Fruit fly (Drosophila melanogaster) whole organism, embryonic: Measurements from ENCODE around the gene Arl8.

ENCODE experiments used
- CG10209 ChIP-seq: fragments of 200-800 bp; sonication (Bioruptor generic); optimal IDR thresholded peaks from 3 replicates; lab custom pipeline; 2017; ENCODE audit warnings: missing biosample characterization, mild to moderate bottlenecking, missing genetic modification characterization, missing genetic modification reagents
- CG10267 ChIP-seq: fragments of 200-800 bp; sonication (Bioruptor generic); optimal IDR thresholded peaks from 2 replicates; lab custom pipeline; 2018; ENCODE audit warnings: missing biosample characterization, mild to moderate bottlenecking, missing genetic modification characterization, moderate library complexity
- CG11456 ChIP-seq: fragments of 200-800 bp; sonication (Bioruptor generic); IDR thresholded peaks from 3 replicates; pipeline ENCODE4 v1.3.6; 2022; ENCODE audit warnings: missing biosample characterization, missing genetic modification characterization
- CG11696 ChIP-seq: fragments of 200-800 bp; sonication (Bioruptor generic); IDR thresholded peaks from 2 replicates; pipeline ENCODE4 v1.3.6; 2022; ENCODE audit warnings: missing biosample characterization, missing genetic modification characterization
- CG12391 ChIP-seq: fragments of 200-800 bp; sonication (Bioruptor generic); optimal IDR thresholded peaks from 3 replicates; lab custom pipeline; 2018; ENCODE audit warnings: missing biosample characterization, mild to moderate bottlenecking, missing genetic modification characterization, moderate library complexity
- CG13296 ChIP-seq: fragments of 200-800 bp; sonication (Bioruptor generic); optimal IDR thresholded peaks from 3 replicates; lab custom pipeline; 2018; ENCODE audit warnings: missing biosample characterization, mild to moderate bottlenecking, missing genetic modification characterization
- CG13894 ChIP-seq: fragments of 200-800 bp; sonication (Bioruptor generic); optimal IDR thresholded peaks from 3 replicates; lab custom pipeline; 2018; ENCODE audit warnings: missing biosample characterization, mild to moderate bottlenecking, missing genetic modification characterization, moderate library complexity
- CG14441 ChIP-seq: fragments of 200-800 bp; sonication (Bioruptor generic); IDR thresholded peaks from 2 replicates; pipeline ENCODE4 v1.3.6; 2022; ENCODE audit warnings: missing biosample characterization, missing genetic modification characterization
- CG1603 ChIP-seq: fragments of 200-800 bp; sonication (Bioruptor generic); optimal IDR thresholded peaks from 2 replicates; lab custom pipeline; 2019; ENCODE audit warnings: missing biosample characterization, mild to moderate bottlenecking, missing genetic modification characterization, moderate library complexity
- CG1832 ChIP-seq: fragments of 200-800 bp; sonication (Bioruptor generic); optimal IDR thresholded peaks from 2 replicates; lab custom pipeline; 2017; ENCODE audit warnings: missing biosample characterization, mild to moderate bottlenecking, missing genetic modification characterization, inconsistent platforms
- CG18619 ChIP-seq: fragments of 200-800 bp; sonication (Bioruptor generic); optimal IDR thresholded peaks from 3 replicates; lab custom pipeline; 2017; ENCODE audit warnings: missing biosample characterization, mild to moderate bottlenecking, missing genetic modification characterization
- CG3281 ChIP-seq: fragments of 200-800 bp; sonication (Bioruptor generic); optimal IDR thresholded peaks from 3 replicates; lab custom pipeline; 2017; ENCODE audit warnings: missing biosample characterization, mild to moderate bottlenecking, missing genetic modification characterization
- CG34422 ChIP-seq: fragments of 200-800 bp; sonication (Bioruptor generic); IDR thresholded peaks from 3 replicates; pipeline ENCODE4 v1.3.6; 2022; ENCODE audit warnings: missing biosample characterization, missing genetic modification characterization
- CG8290 ChIP-seq, 3 experiments: fragments of 200-800 bp; sonication (Bioruptor generic); optimal IDR thresholded peaks; 2 replicates each; lab custom pipeline; 2016 to 2019; ENCODE audit warnings: missing biosample characterization in 3 of 3, missing genetic modification characterization in 3 of 3, mild to moderate bottlenecking in 2 of 3, moderate library complexity in 1 of 3
- CG8359 ChIP-seq: fragments of 200-800 bp; sonication (Bioruptor generic); optimal IDR thresholded peaks from 2 replicates; lab custom pipeline; 2017; ENCODE audit warnings: missing biosample characterization, mild to moderate bottlenecking, missing genetic modification characterization, borderline replicate concordance
- CG8944 ChIP-seq: fragments of 200-800 bp; sonication (Bioruptor generic); optimal IDR thresholded peaks from 3 replicates; lab custom pipeline; 2016; ENCODE audit warnings: missing biosample characterization, missing genetic modification characterization
- CG9817 ChIP-seq: fragments of 200-800 bp; sonication (Bioruptor generic); optimal IDR thresholded peaks from 2 replicates; lab custom pipeline; 2018; ENCODE audit warnings: missing biosample characterization, mild to moderate bottlenecking, missing genetic modification characterization, moderate library complexity
- D ChIP-seq, 2 experiments: fragments of 200-800 bp in 1 of 2; fragments of >200 bp in 1 of 2; sonication (Bioruptor generic) in 1 of 2; optimal IDR thresholded peaks; 2 replicates in 1 of 2; 3 replicates in 1 of 2; lab custom pipeline; 2017; ENCODE audit warnings: mild to moderate bottlenecking in 1 of 2, missing biosample characterization in 1 of 2, missing genetic modification characterization in 1 of 2, missing genetic modification reagents in 1 of 2
- Dfd ChIP-seq, 2 experiments: fragments of >200 bp; optimal IDR thresholded peaks; 2 replicates each; lab custom pipeline; 2017; ENCODE audit warnings: missing biosample characterization in 2 of 2, missing genetic modification characterization in 2 of 2
- HLH3B ChIP-seq: fragments of 200-800 bp; sonication (Bioruptor generic); IDR thresholded peaks from 2 replicates; pipeline ENCODE4 v1.3.6; 2022; ENCODE audit warnings: missing biosample characterization, missing genetic modification characterization
- HLHmδ ChIP-seq: fragments of 200-800 bp; sonication (Bioruptor generic); optimal IDR thresholded peaks from 2 replicates; lab custom pipeline; 2018; ENCODE audit warnings: missing biosample characterization, mild to moderate bottlenecking, missing genetic modification characterization, moderate library complexity
- Hey ChIP-seq: fragments of 200-800 bp; sonication (Bioruptor generic); optimal IDR thresholded peaks from 3 replicates; lab custom pipeline; 2018; ENCODE audit warnings: missing biosample characterization, mild to moderate bottlenecking, missing genetic modification characterization
- Hr3 ChIP-seq: fragments of 200-800 bp; sonication (Bioruptor generic); optimal IDR thresholded peaks from 3 replicates; lab custom pipeline; 2016; ENCODE audit warnings: missing biosample characterization, missing genetic modification characterization
- Med ChIP-seq: fragments of 200-800 bp; sonication (Bioruptor generic); peaks from one replicate; lab custom pipeline; 2016; ENCODE audit warnings: missing biosample characterization, missing genetic modification characterization, mild to moderate bottlenecking, inconsistent platforms, moderate library complexity
- Rx ChIP-seq: fragments of 200-800 bp; sonication (Bioruptor generic); IDR thresholded peaks from 2 replicates; pipeline ENCODE4 v1.3.6; 2022; ENCODE audit warnings: missing biosample characterization, missing genetic modification characterization
- Usf ChIP-seq: fragments of 200-800 bp; sonication (Bioruptor generic); optimal IDR thresholded peaks from 2 replicates; lab custom pipeline; 2017; ENCODE audit warnings: missing genotype, missing biosample characterization, missing genetic modification characterization
- Vsx1 ChIP-seq: fragments of 200-800 bp; sonication (Bioruptor generic); optimal IDR thresholded peaks from 2 replicates; lab custom pipeline; 2017; ENCODE audit warnings: missing biosample characterization, mild to moderate bottlenecking, missing genetic modification characterization, missing genetic modification reagents
- Xrp1 ChIP-seq: fragments of 200-800 bp; sonication (Bioruptor generic); IDR thresholded peaks from 2 replicates; pipeline ENCODE4 v1.3.6; 2022; ENCODE audit warnings: missing biosample characterization, missing genetic modification characterization
- abd-A ChIP-seq: fragments of 200-800 bp; sonication (Bioruptor generic); optimal IDR thresholded peaks from 3 replicates; lab custom pipeline; 2019; ENCODE audit warnings: missing biosample characterization, mild to moderate bottlenecking, missing genetic modification characterization, moderate library complexity
- cad ChIP-seq: fragments of >200 bp; optimal IDR thresholded peaks from 2 replicates; lab custom pipeline; 2017; ENCODE audit warnings: missing biosample characterization, missing genetic modification characterization
- cg ChIP-seq: fragments of 200-800 bp; sonication (Bioruptor generic); optimal IDR thresholded peaks from 3 replicates; lab custom pipeline; 2019; ENCODE audit warnings: missing biosample characterization, mild to moderate bottlenecking, missing genetic modification characterization, moderate library complexity
- chinmo ChIP-seq: fragments of 200-800 bp; sonication (Bioruptor generic); IDR thresholded peaks from 4 replicates; pipeline ENCODE4 v1.3.6; 2022; ENCODE audit warnings: missing biosample characterization, missing genetic modification characterization; ENCODE audit not compliant: partially characterized antibody
- ci ChIP-seq: fragments of 200-800 bp; sonication (Bioruptor generic); IDR thresholded peaks from 3 replicates; pipeline ENCODE4 v1.3.6; 2022; ENCODE audit warnings: missing biosample characterization, missing genetic modification characterization
- crol ChIP-seq: fragments of 200-800 bp; sonication (Bioruptor generic); IDR thresholded peaks from 2 replicates; pipeline ENCODE4 v1.3.6; 2022; ENCODE audit warnings: missing biosample characterization, missing genetic modification characterization
- exex ChIP-seq: fragments of 200-800 bp; sonication (Bioruptor generic); optimal IDR thresholded peaks from 4 replicates; lab custom pipeline; 2018; ENCODE audit warnings: missing biosample characterization, mild to moderate bottlenecking, missing genetic modification characterization, moderate library complexity
- grn ChIP-seq: fragments of 200-800 bp; sonication (Bioruptor generic); optimal IDR thresholded peaks from 3 replicates; lab custom pipeline; 2017; ENCODE audit warnings: missing biosample characterization, missing genetic modification characterization
- hb ChIP-seq: fragments of 200-800 bp; sonication (Bioruptor generic); IDR thresholded peaks from 3 replicates; pipeline ENCODE4 v1.3.6; 2022; ENCODE audit warnings: missing biosample characterization, missing genetic modification characterization; ENCODE audit not compliant: partially characterized antibody
- hkb ChIP-seq, 2 experiments: fragments of 200-800 bp in 1 of 2; fragments of >200 bp in 1 of 2; sonication (Bioruptor generic) in 1 of 2; IDR thresholded peaks in 1 of 2; optimal IDR thresholded peaks in 1 of 2; 2 replicates each; pipeline versions ENCODE4 v1.3.6 to Lab custom; 2017 to 2022; ENCODE audit warnings: missing biosample characterization in 1 of 2, missing genetic modification characterization in 1 of 2
- knrl ChIP-seq: fragments of 200-800 bp; sonication (Bioruptor generic); IDR thresholded peaks from 3 replicates; pipeline ENCODE4 v1.3.6; 2022; ENCODE audit warnings: missing biosample characterization, missing genetic modification characterization; ENCODE audit not compliant: partially characterized antibody
- lab ChIP-seq: fragments of 200-800 bp; sonication (Bioruptor generic); optimal IDR thresholded peaks from 3 replicates; lab custom pipeline; 2017; ENCODE audit warnings: missing biosample characterization, missing genetic modification characterization, mild to moderate bottlenecking, moderate library complexity, missing genetic modification reagents
- pfk ChIP-seq: fragments of 200-800 bp; sonication (Bioruptor generic); optimal IDR thresholded peaks from 2 replicates; lab custom pipeline; 2018; ENCODE audit warnings: missing biosample characterization, mild to moderate bottlenecking, missing genetic modification characterization, moderate library complexity
- ro ChIP-seq: fragments of 200-800 bp; sonication (Bioruptor generic); IDR thresholded peaks from 2 replicates; pipeline ENCODE4 v1.3.6; 2022; ENCODE audit warnings: missing biosample characterization, missing genetic modification characterization
- sens ChIP-seq: fragments of 200-800 bp; sonication (Bioruptor generic); peaks from one replicate; lab custom pipeline; 2016; ENCODE audit warnings: missing biosample characterization, missing genetic modification characterization
- sug ChIP-seq: fragments of 200-800 bp; optimal IDR thresholded peaks from 2 replicates; lab custom pipeline; 2019; ENCODE audit warnings: missing biosample characterization, mild to moderate bottlenecking, missing genetic modification characterization, moderate library complexity
- zen ChIP-seq: fragments of 200-800 bp; sonication (Bioruptor generic); optimal IDR thresholded peaks from 3 replicates; lab custom pipeline; 2018; ENCODE audit warnings: missing biosample characterization, mild to moderate bottlenecking, missing genetic modification characterization, moderate library complexity
- zf30C ChIP-seq: fragments of 200-800 bp; sonication (Bioruptor generic); optimal IDR thresholded peaks from 3 replicates; lab custom pipeline; 2018; ENCODE audit warnings: missing biosample characterization, mild to moderate bottlenecking, missing genetic modification characterization

Gene Arl8

dm6 chr3R:8118062-8118461 is 8.3 kb upstream of the Arl8 start:
- TF ChIP-seq CG12391 (tag; lab: Kevin White, UChicago) (no peak), zen (tag; lab: Kevin White, UChicago) (peak; percentile 78), D (optimal IDR thresholded peaks at IDR 0.05; lab: Kevin White, UChicago) (peak; percentile 11), D (GFP tag; optimal IDR thresholded peaks at IDR 0.05; lab: Kevin White, UChicago) (no peak), ci (GFP tag; lab: Robert Waterston, UW) (peak; percentile 18; the same call in 1 of the 3 replicates), HLHmδ (GFP tag; lab: Kevin White, UChicago) (no peak), pfk (GFP tag; lab: Kevin White, UChicago) (peak; percentile 88), CG8359 (GFP tag; lab: Kevin White, UChicago) (peak; percentile 97), ro (GFP tag; lab: Robert Waterston, UW) (no peak), abd-A (tag; lab: Kevin White, UChicago) (peak; percentile 15), CG10209 (no peak), CG34422 (no peak), cad (peak; percentile 42)

- TF ChIP-seq CG11456 (0 out of 3 replicates have a peak, but pooled peaks have one; percentile 11), Usf (GFP tag; lab: Kevin White, UChicago) (peak; percentile 10), crol (peak; percentile 80), Med (GFP tag; lab: Kevin White, UChicago) (peak; percentile 66), Dfd (GFP tag; optimal IDR thresholded peaks at IDR 0.05; lab: Kevin White, UChicago) (no peak), CG14441 (0 out of 2 replicates have a peak, but pooled peaks have one; percentile 4), Xrp1 (GFP tag; lab: Robert Waterston, UW) (no peak), CG13296 (GFP tag; lab: Kevin White, UChicago) (peak; percentile 28), grn (GFP tag; lab: Kevin White, UChicago) (peak; percentile 98), Vsx1 (GFP tag; lab: Kevin White, UChicago) (peak; percentile 59), CG8290 (GFP tag; optimal IDR thresholded peaks at IDR 0.05; lab: Kevin White, UChicago) (no peak), CG8290 (tag; optimal IDR thresholded peaks at IDR 0.05; lab: Kevin White, UChicago) (peak in 1 of 2 experiments; percentile 23), sens (GFP tag; lab: Kevin White, UChicago) (peak; percentile 60), CG1603 (tag; lab: Kevin White, UChicago) (peak; percentile 0), knrl (GFP tag; lab: Robert Waterston, UW) (no peak), CG3281 (GFP tag; lab: Kevin White, UChicago) (no peak), hb (GFP tag; lab: Robert Waterston, UW) (no peak), CG10267 (tag; lab: Kevin White, UChicago) (no peak), HLH3B (GFP tag; lab: Robert Waterston, UW) (no peak), CG18619 (GFP tag; lab: Kevin White, UChicago) (no peak), Hey (tag; lab: Kevin White, UChicago) (peak; percentile 39), hkb (optimal IDR thresholded peaks at IDR 0.05; lab: Kevin White, UChicago) (no peak), hkb (GFP tag; IDR thresholded peaks at IDR 0.05; lab: Robert Waterston, UW) (no peak), sug (peak; percentile 84), CG1832 (GFP tag; lab: Kevin White, UChicago) (no peak), CG11696 (GFP tag; lab: Robert Waterston, UW) (no peak), CG9817 (tag; lab: Kevin White, UChicago) (no peak), Hr3 (GFP tag; lab: Kevin White, UChicago) (no peak), CG13894 (tag; lab: Kevin White, UChicago) (no peak), chinmo (peak; percentile 72; the same call in 1 of the 4 replicates), exex (tag; lab: Kevin White, UChicago) (peak; percentile 98), lab (GFP tag; lab: Kevin White, UChicago) (peak; percentile 30), cg (no peak), Rx (GFP tag; lab: Robert Waterston, UW) (peak; percentile 21; the same call in 1 of the 2 replicates), CG8944 (GFP tag; lab: Kevin White, UChicago) (no peak), zf30C (peak; percentile 65)
These were observed 7.5 kb upstream of the Arl8 start for dm6 chr3R:8118781-8119456.
